Fruit fly (Drosophila melanogaster): ENCODE data around the gene Atg3.

- TF ChIP-seq CG30020 (tag; optimal IDR thresholded peaks at IDR 0.05) (no peak), pzg (GFP tag; optimal IDR thresholded peaks at IDR 0.05) (no peak), gsb-n (tag; optimal IDR thresholded peaks at IDR 0.05) (no peak), CG15601 (tag; optimal IDR thresholded peaks at IDR 0.05) (no peak), CG4328 (GFP tag; optimal IDR thresholded peaks at IDR 0.05) (no peak), CHES-1-like (GFP tag; optimal IDR thresholded peaks at IDR 0.05) (no peak), otp (GFP tag; IDR thresholded peaks at IDR 0.05) (no peak), gro (GFP tag; optimal IDR thresholded peaks at IDR 0.05) (no peak), CG18619 (GFP tag; optimal IDR thresholded peaks at IDR 0.05) (no peak)
Observed at dm6 chr3L:18723172-18723571, 25.3 kb upstream of the Atg3 start, which contains the start of gene CG12477.

Data from whole organism, embryonic.